Worm (Caenorhabditis elegans): Measurements from ENCODE around the gene T25D10.4.

ce11 chrII:6411660-6412451 lies 1.8 kb upstream of the T25D10.4 start:
- TF ChIP-seq ztf-11 (tag; optimal IDR thresholded peaks at IDR 0.05) = no peak
- TF ChIP-seq snu-23 (GFP tag; optimal IDR thresholded peaks at IDR 0.05) = no peak
- TF ChIP-seq zag-1 (tag; optimal IDR thresholded peaks at IDR 0.05) = no peak
- no peak for TF ChIP-seq xbp-1 (tag; optimal IDR thresholded peaks at IDR 0.05)
- no peak for TF ChIP-seq unc-86 (tag; optimal IDR thresholded peaks at IDR 0.05)
- TF ChIP-seq nhr-237 (tag; optimal IDR thresholded peaks at IDR 0.05) = no peak
- TF ChIP-seq lin-35 (GFP tag; optimal IDR thresholded peaks at IDR 0.05) = no peak
- no peak for TF ChIP-seq fkh-10 (GFP tag; optimal IDR thresholded peaks at IDR 0.05)

Data from whole organism, L1 larva.